Fruit fly (Drosophila melanogaster): ENCODE results near the gene Trf2.

Gene Trf2

DNA sequence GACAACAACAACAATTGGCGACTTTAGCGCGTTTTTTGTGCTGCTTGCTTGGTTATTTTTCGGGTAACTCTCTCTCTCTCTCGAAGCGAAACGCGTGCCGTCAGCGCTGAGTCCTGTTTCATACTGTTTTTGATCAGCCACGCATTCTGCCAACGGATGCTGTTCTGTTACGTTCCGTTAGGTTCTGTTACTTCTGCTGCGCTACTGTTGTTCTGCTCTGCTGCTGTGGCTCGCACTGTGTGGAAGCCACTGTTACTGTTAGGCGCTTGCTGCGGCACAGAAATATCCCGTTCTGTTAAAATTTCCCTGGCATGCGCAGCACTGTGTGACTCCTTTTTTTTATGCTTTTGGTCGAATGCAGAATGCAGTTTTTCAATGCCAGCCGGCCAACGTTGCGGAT, 42.0 kb upstream of the Trf2 start, which contains the start of gene nAChRalpha3:
nAChRalpha3 (minus strand) TSS at position 101 of the 400 bp plus-strand sequence.
- no peak for TF ChIP-seq CG32264 (GFP tag; optimal IDR thresholded peaks at IDR 0.05)

dm6 chrX:8371729-8372128, 37.3 kb upstream of the Trf2 start:
- TF ChIP-seq sv (GFP tag; optimal IDR thresholded peaks at IDR 0.05) = no peak
- TF ChIP-seq Mio (GFP tag; optimal IDR thresholded peaks at IDR 0.05) = no peak
- no peak for TF ChIP-seq dsf (GFP tag; optimal IDR thresholded peaks at IDR 0.05; ENCODE audit: borderline replicate concordance)
- no peak for TF ChIP-seq Jra (GFP tag; optimal IDR thresholded peaks at IDR 0.05)
- no peak for TF ChIP-seq dl (GFP tag; optimal IDR thresholded peaks at IDR 0.05; ENCODE audit: insufficient read depth in 1 of 2, partially characterized antibody in 2 of 2)
- no peak for TF ChIP-seq brk (GFP tag; optimal IDR thresholded peaks at IDR 0.05)
- TF ChIP-seq HLH106 (tag; optimal IDR thresholded peaks at IDR 0.05) = no peak
- TF ChIP-seq woc (GFP tag; optimal IDR thresholded peaks at IDR 0.05) = no peak
- TF ChIP-seq h (GFP tag; optimal IDR thresholded peaks at IDR 0.05) = no peak
- TF ChIP-seq ey (GFP tag; optimal IDR thresholded peaks at IDR 0.05) = no peak
- TF ChIP-seq CG9705 (GFP tag; optimal IDR thresholded peaks at IDR 0.05) = no peak
- no peak for TF ChIP-seq tai (GFP tag; optimal IDR thresholded peaks at IDR 0.05)
- TF ChIP-seq psq (GFP tag; optimal IDR thresholded peaks at IDR 0.05) = no peak

dm6 chrX:8385481-8385880, 23.6 kb upstream of the Trf2 start, which contains the start of gene CG1387:
TSS of gene CG1387 (plus strand) at chrX:8385781.
- TF ChIP-seq h (GFP tag; optimal IDR thresholded peaks at IDR 0.05) (no peak), CG9705 (GFP tag; optimal IDR thresholded peaks at IDR 0.05) (no peak), CrebA (GFP tag; optimal IDR thresholded peaks at IDR 0.05; ENCODE audit: borderline replicate concordance) (no peak), OdsH (GFP tag; optimal IDR thresholded peaks at IDR 0.05) (no peak), Hnf4 (GFP tag; optimal IDR thresholded peaks at IDR 0.05) (no peak), dsf (GFP tag; optimal IDR thresholded peaks at IDR 0.05; ENCODE audit: borderline replicate concordance) (no peak), pan (optimal IDR thresholded peaks at IDR 0.05) (no peak), dl (GFP tag; optimal IDR thresholded peaks at IDR 0.05; ENCODE audit: insufficient read depth in 1 of 2, partially characterized antibody in 2 of 2) (no peak), ey (GFP tag; optimal IDR thresholded peaks at IDR 0.05) (no peak), foxo (GFP tag; optimal IDR thresholded peaks at IDR 0.05) (no peak), Abd-B (GFP tag; optimal IDR thresholded peaks at IDR 0.05) (no peak), woc (GFP tag; optimal IDR thresholded peaks at IDR 0.05) (no peak), CG32264 (GFP tag; optimal IDR thresholded peaks at IDR 0.05) (no peak)

dm6 chrX:8396611-8397010, 12.5 kb upstream of the Trf2 start:
- no peak for TF ChIP-seq Dif (GFP tag; optimal IDR thresholded peaks at IDR 0.05; ENCODE audit: partially characterized antibody)
- no peak for TF ChIP-seq h (GFP tag; optimal IDR thresholded peaks at IDR 0.05)
- TF ChIP-seq pan (optimal IDR thresholded peaks at IDR 0.05) = no peak
- no peak for TF ChIP-seq sv (GFP tag; optimal IDR thresholded peaks at IDR 0.05)
- no peak for TF ChIP-seq Hr83 (GFP tag; optimal IDR thresholded peaks at IDR 0.05; ENCODE audit: poor library complexity, severe bottlenecking)
- no peak for TF ChIP-seq GATAd (GFP tag; optimal IDR thresholded peaks at IDR 0.05)
- no peak for TF ChIP-seq HLH106 (tag; optimal IDR thresholded peaks at IDR 0.05)

DNA sequence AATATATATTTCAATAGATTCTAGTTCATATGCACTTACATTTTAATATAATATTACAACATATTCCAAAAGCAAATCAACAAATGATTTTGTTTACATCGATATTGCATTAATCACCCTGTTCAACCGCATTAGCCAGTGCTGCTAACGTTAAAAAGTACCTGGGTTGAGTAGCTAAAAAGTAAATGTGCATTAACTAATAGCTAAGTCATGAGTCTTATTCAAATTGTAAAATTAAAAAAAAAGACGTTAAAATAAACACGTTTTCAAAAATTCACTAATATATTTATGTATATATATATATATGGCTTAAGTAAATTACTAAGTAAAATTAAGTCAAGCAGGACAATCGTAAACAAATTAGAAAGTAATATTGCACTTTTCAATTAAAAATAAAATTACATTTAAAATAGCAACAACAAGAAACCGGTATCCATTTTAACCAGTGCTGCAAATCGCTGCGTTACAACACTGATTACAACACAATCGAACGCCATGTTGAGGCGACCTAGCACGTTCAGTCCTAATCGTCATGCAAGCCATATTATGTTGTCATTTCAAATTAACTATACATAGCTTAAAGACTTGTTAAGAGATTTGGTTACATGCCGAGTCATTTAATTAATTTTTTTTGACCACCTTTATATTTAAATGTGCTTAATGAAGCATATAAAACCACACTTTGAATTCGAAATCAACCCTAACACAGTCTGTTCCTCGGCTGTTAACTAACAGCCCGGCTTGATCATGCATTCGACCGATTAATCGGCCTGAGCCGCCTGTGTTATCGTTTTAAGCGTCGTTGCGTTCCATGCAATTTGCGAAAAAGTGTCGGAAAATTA, 10.7 kb upstream of the Trf2 start, which contains the start of gene CG10555:
CG10555 (plus strand) TSS at position 764 of the 842 bp plus-strand sequence.
- peak; percentile 35 for TF ChIP-seq Sp1 (GFP tag; optimal IDR thresholded peaks at IDR 0.05)
- TF ChIP-seq brk (GFP tag; optimal IDR thresholded peaks at IDR 0.05) = peak; percentile 45
- TF ChIP-seq HLH106 (tag; optimal IDR thresholded peaks at IDR 0.05) = peak; percentile 88
- peak; percentile 82 for TF ChIP-seq br (GFP tag; optimal IDR thresholded peaks at IDR 0.05)
- TF ChIP-seq Myc (optimal IDR thresholded peaks at IDR 0.05) = peak; percentile 23
- peak; percentile 76 for TF ChIP-seq Jra (GFP tag; optimal IDR thresholded peaks at IDR 0.05)
- peak; percentile 25 for TF ChIP-seq dsf (GFP tag; optimal IDR thresholded peaks at IDR 0.05; ENCODE audit: borderline replicate concordance)
- peak; percentile 23 to 79 for TF ChIP-seq foxo (GFP tag; optimal IDR thresholded peaks at IDR 0.05)
- TF ChIP-seq GATAd (GFP tag; optimal IDR thresholded peaks at IDR 0.05) = peak; percentile 29
- peak; percentile 7 for TF ChIP-seq sage (GFP tag; optimal IDR thresholded peaks at IDR 0.05)
- peak; percentile 83 for TF ChIP-seq CG9705 (GFP tag; optimal IDR thresholded peaks at IDR 0.05)
- peak; percentile 52 for TF ChIP-seq OdsH (GFP tag; optimal IDR thresholded peaks at IDR 0.05)
- TF ChIP-seq CrebA (GFP tag; optimal IDR thresholded peaks at IDR 0.05; ENCODE audit: borderline replicate concordance) = no peak
- peak; percentile 68 for TF ChIP-seq psq (GFP tag; optimal IDR thresholded peaks at IDR 0.05)
- no peak for TF ChIP-seq pan (optimal IDR thresholded peaks at IDR 0.05)
- peak; percentile 83 for TF ChIP-seq fru (GFP tag; optimal IDR thresholded peaks at IDR 0.05)
- no peak for TF ChIP-seq N (GFP tag; optimal IDR thresholded peaks at IDR 0.05)
- peak; percentile 76 for TF ChIP-seq ey (GFP tag; optimal IDR thresholded peaks at IDR 0.05)
- TF ChIP-seq CG32264 (GFP tag; optimal IDR thresholded peaks at IDR 0.05) = peak; percentile 28
- TF ChIP-seq jim (GFP tag; optimal IDR thresholded peaks at IDR 0.05) = no peak
- peak; percentile 81 for TF ChIP-seq rgr (GFP tag; optimal IDR thresholded peaks at IDR 0.05)
- TF ChIP-seq Dif (GFP tag; optimal IDR thresholded peaks at IDR 0.05; ENCODE audit: partially characterized antibody) = peak; percentile 99
- TF ChIP-seq Dfd (GFP tag; optimal IDR thresholded peaks at IDR 0.05) = no peak
- peak; percentile 84 for TF ChIP-seq Hnf4 (GFP tag; optimal IDR thresholded peaks at IDR 0.05)
- no peak for TF ChIP-seq usp (GFP tag; optimal IDR thresholded peaks at IDR 0.05)
- peak; percentile 18 for TF ChIP-seq Hr83 (GFP tag; optimal IDR thresholded peaks at IDR 0.05; ENCODE audit: poor library complexity, severe bottlenecking)
- no peak for TF ChIP-seq Hr78 (GFP tag; optimal IDR thresholded peaks at IDR 0.05)
- TF ChIP-seq Vsx2 (GFP tag; optimal IDR thresholded peaks at IDR 0.05; ENCODE audit: partially characterized antibody) = peak; percentile 99
- no peak for TF ChIP-seq Mio (GFP tag; optimal IDR thresholded peaks at IDR 0.05)
- no peak for TF ChIP-seq Abd-B (GFP tag; optimal IDR thresholded peaks at IDR 0.05)
- TF ChIP-seq lola (GFP tag; optimal IDR thresholded peaks at IDR 0.05) = no peak

Measured in whole organism, wandering third instar larva.